Fruit fly (Drosophila melanogaster) whole organism, wandering third instar larva: Measurements from ENCODE around the gene CG13992.

Experiments used
- Abd-B ChIP-seq: fragments of >200 bp; optimal IDR thresholded peaks from 2 replicates; lab custom pipeline; 2017; ENCODE audit warnings: missing biosample characterization, missing genetic modification characterization
- CG32264 ChIP-seq: fragments of 200-800 bp; sonication (Bioruptor generic); optimal IDR thresholded peaks from 2 replicates; lab custom pipeline; 2016; ENCODE audit warnings: missing biosample characterization, missing genetic modification characterization
- CG9705 ChIP-seq: fragments of 200-800 bp; sonication (Bioruptor generic); optimal IDR thresholded peaks from 2 replicates; lab custom pipeline; 2018; ENCODE audit warnings: missing biosample characterization, mild to moderate bottlenecking, missing genetic modification characterization
- CrebA ChIP-seq: fragments of 200-800 bp; sonication (Bioruptor generic); optimal IDR thresholded peaks from 2 replicates; lab custom pipeline; 2016; ENCODE audit warnings: missing biosample characterization, mild to moderate bottlenecking, missing genetic modification characterization, borderline replicate concordance
- Dfd ChIP-seq: fragments of >200 bp; optimal IDR thresholded peaks from 2 replicates; lab custom pipeline; 2017; ENCODE audit warnings: missing biosample characterization, missing genetic modification characterization
- Dif ChIP-seq: fragments of 200-275, 200-300 bp; sonication (Bioruptor generic); optimal IDR thresholded peaks from 2 replicates; lab custom pipeline; 2018; ENCODE audit warnings: missing biosample characterization, missing genetic modification characterization; ENCODE audit not compliant: partially characterized antibody
- GATAd ChIP-seq: sonication (Bioruptor generic); optimal IDR thresholded peaks from 2 replicates; lab custom pipeline; 2016; ENCODE audit warnings: missing biosample characterization, missing genetic modification characterization
- HLH106 ChIP-seq: fragments of 200-800 bp; optimal IDR thresholded peaks from 3 replicates; lab custom pipeline; 2019; ENCODE audit warnings: missing biosample characterization, mild to moderate bottlenecking, missing genetic modification characterization, moderate library complexity
- Hnf4 ChIP-seq: fragments of 200-800 bp; sonication (Bioruptor generic); optimal IDR thresholded peaks from 2 replicates; lab custom pipeline; 2016; ENCODE audit warnings: missing biosample characterization, mild to moderate bottlenecking, missing genetic modification characterization
- Hr78 ChIP-seq: fragments of >200 bp; optimal IDR thresholded peaks from 2 replicates; lab custom pipeline; 2017; ENCODE audit warnings: missing biosample characterization, missing genetic modification characterization
- Hr83 ChIP-seq: fragments of 200-300 bp; sonication (Bioruptor generic); optimal IDR thresholded peaks from 2 replicates; lab custom pipeline; 2016; ENCODE audit warnings: missing biosample characterization, mild to moderate bottlenecking, missing genetic modification characterization, moderate library complexity; ENCODE audit not compliant: poor library complexity, severe bottlenecking
- Jra ChIP-seq: sonication (Bioruptor generic); optimal IDR thresholded peaks from 2 replicates; lab custom pipeline; 2016; ENCODE audit warnings: missing biosample characterization, missing genetic modification characterization
- Mio ChIP-seq: sonication (Bioruptor generic); optimal IDR thresholded peaks from 2 replicates; lab custom pipeline; 2016; ENCODE audit warnings: missing biosample characterization, missing genetic modification characterization
- Myc ChIP-seq: fragments of >200 bp; optimal IDR thresholded peaks from 2 replicates; lab custom pipeline; 2017
- N ChIP-seq: fragments of >200 bp; optimal IDR thresholded peaks from 2 replicates; lab custom pipeline; 2018; ENCODE audit warnings: missing biosample characterization, missing external identifiers, missing genetic modification characterization
- OdsH ChIP-seq: fragments of 200-800 bp; sonication (Bioruptor generic); optimal IDR thresholded peaks from 2 replicates; lab custom pipeline; 2016; ENCODE audit warnings: missing biosample characterization, mild to moderate bottlenecking, missing genetic modification characterization
- Rel ChIP-seq, 2 experiments: fragments of 200-800 bp; sonication (Bioruptor generic) in 1 of 2; optimal IDR thresholded peaks; 2 replicates in 1 of 2; 3 replicates in 1 of 2; lab custom pipeline; 2016 to 2019; ENCODE audit warnings: mild to moderate bottlenecking in 2 of 2, missing biosample characterization in 2 of 2, missing genetic modification characterization in 2 of 2, moderate library complexity in 1 of 2
- Sp1 ChIP-seq: fragments of 200-800 bp; sonication (Bioruptor generic); optimal IDR thresholded peaks from 3 replicates; lab custom pipeline; 2019; ENCODE audit warnings: missing biosample characterization, mild to moderate bottlenecking, missing genetic modification characterization, moderate library complexity
- Vsx2 ChIP-seq: fragments of 200-300, 225-300 bp; sonication (Bioruptor generic); optimal IDR thresholded peaks from 2 replicates; lab custom pipeline; 2018; ENCODE audit warnings: missing biosample characterization, missing genetic modification characterization; ENCODE audit not compliant: partially characterized antibody
- br ChIP-seq: fragments of 200-800 bp; sonication (Bioruptor generic); optimal IDR thresholded peaks from 2 replicates; lab custom pipeline; 2016; ENCODE audit warnings: missing biosample characterization, missing genetic modification characterization
- brk ChIP-seq: fragments of 200-800 bp; sonication (Bioruptor generic); optimal IDR thresholded peaks from 2 replicates; lab custom pipeline; 2016; ENCODE audit warnings: missing biosample characterization, mild to moderate bottlenecking, missing genetic modification characterization
- dl ChIP-seq, 2 experiments: fragments of 175-275, 200-275 bp in 1 of 2; fragments of 200-275 bp in 1 of 2; sonication (Bioruptor generic); optimal IDR thresholded peaks; lab custom pipeline; 2018; ENCODE audit warnings: mild to moderate bottlenecking in 2 of 2, missing biosample characterization in 2 of 2, missing genetic modification characterization in 2 of 2, moderate library complexity in 2 of 2; ENCODE audit not compliant: partially characterized antibody in 2 of 2, insufficient read depth in 1 of 2
- dmrt93B ChIP-seq: fragments of 200-800 bp; sonication (Bioruptor generic); optimal IDR thresholded peaks from 2 replicates; lab custom pipeline; 2018; ENCODE audit warnings: missing biosample characterization, mild to moderate bottlenecking, missing genetic modification characterization
- dsf ChIP-seq: sonication (Bioruptor generic); optimal IDR thresholded peaks from 2 replicates; lab custom pipeline; 2016; ENCODE audit warnings: missing biosample characterization, missing genetic modification characterization, borderline replicate concordance
- ey ChIP-seq: fragments of 200-800 bp; sonication (Bioruptor generic); optimal IDR thresholded peaks from 2 replicates; lab custom pipeline; 2016; ENCODE audit warnings: missing biosample characterization, missing genetic modification characterization
- foxo ChIP-seq, 2 experiments: fragments of 200-800 bp; sonication (Bioruptor generic); optimal IDR thresholded peaks; 2 replicates in 1 of 2; 3 replicates in 1 of 2; lab custom pipeline; 2016 to 2017; ENCODE audit warnings: missing biosample characterization in 2 of 2, missing genetic modification characterization in 2 of 2
- fru ChIP-seq: fragments of 200-800 bp; sonication (Bioruptor generic); optimal IDR thresholded peaks from 3 replicates; lab custom pipeline; 2016; ENCODE audit warnings: missing biosample characterization, mild to moderate bottlenecking, missing genetic modification characterization
- h ChIP-seq: fragments of 200-800 bp; sonication (Bioruptor generic); optimal IDR thresholded peaks from 3 replicates; lab custom pipeline; 2016; ENCODE audit warnings: missing biosample characterization, mild to moderate bottlenecking, missing genetic modification characterization
- jim ChIP-seq: fragments of 175-275, 200-325 bp; sonication (Bioruptor generic); optimal IDR thresholded peaks from 2 replicates; lab custom pipeline; 2016; ENCODE audit warnings: missing biosample characterization, mild to moderate bottlenecking, missing genetic modification characterization
- lola ChIP-seq: fragments of >200 bp; optimal IDR thresholded peaks from 2 replicates; lab custom pipeline; 2017; ENCODE audit warnings: missing biosample characterization, missing genetic modification characterization
- pan ChIP-seq: fragments of >200 bp; optimal IDR thresholded peaks from 2 replicates; lab custom pipeline; 2017
- psq ChIP-seq: fragments of 200-800 bp; sonication (Bioruptor generic); optimal IDR thresholded peaks from 3 replicates; lab custom pipeline; 2017; ENCODE audit warnings: missing biosample characterization, mild to moderate bottlenecking, missing genetic modification characterization, moderate library complexity
- rgr ChIP-seq: fragments of 200-800 bp; sonication (Bioruptor generic); optimal IDR thresholded peaks from 3 replicates; lab custom pipeline; 2016; ENCODE audit warnings: missing biosample characterization, mild to moderate bottlenecking, missing genetic modification characterization
- sage ChIP-seq: fragments of 200-800 bp; sonication (Bioruptor generic); optimal IDR thresholded peaks from 2 replicates; lab custom pipeline; 2016; ENCODE audit warnings: missing biosample characterization, mild to moderate bottlenecking, missing genetic modification characterization
- sv ChIP-seq: fragments of 200-800 bp; sonication (Bioruptor generic); optimal IDR thresholded peaks from 3 replicates; lab custom pipeline; 2016; ENCODE audit warnings: missing biosample characterization, missing genetic modification characterization
- tai ChIP-seq: sonication (Bioruptor generic); optimal IDR thresholded peaks from 2 replicates; lab custom pipeline; 2016; ENCODE audit warnings: missing biosample characterization, missing genetic modification characterization
- usp ChIP-seq: fragments of >200 bp; optimal IDR thresholded peaks from 2 replicates; lab custom pipeline; 2017; ENCODE audit warnings: missing biosample characterization, missing genetic modification characterization
- woc ChIP-seq: sonication (Bioruptor generic); optimal IDR thresholded peaks from 2 replicates; lab custom pipeline; 2016; ENCODE audit warnings: missing biosample characterization, mild to moderate bottlenecking, missing genetic modification characterization

Gene CG13992

DNA sequence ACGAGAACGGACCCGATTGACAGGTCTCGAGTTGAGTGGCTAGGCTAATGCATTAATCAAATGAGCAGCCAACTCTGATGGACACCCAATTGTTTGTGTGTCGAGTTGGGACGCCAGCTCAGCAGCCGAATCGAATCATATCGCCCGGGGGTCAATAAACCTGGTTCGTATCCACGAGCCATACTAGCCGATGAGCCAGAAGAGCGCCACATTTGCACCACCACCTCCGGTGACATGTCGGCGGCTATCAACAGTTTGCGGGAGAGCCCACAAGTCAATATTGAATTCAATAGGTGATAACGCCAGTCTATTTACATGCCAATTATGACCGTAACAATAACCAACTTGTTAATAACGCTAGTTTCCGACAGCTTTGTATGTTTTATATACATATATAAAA lies 6.6 kb upstream of the CG13992 start:
- TF ChIP-seq CG32264 (GFP tag; lab: Kevin White, UChicago) (no peak), CG9705 (GFP tag; lab: Kevin White, UChicago) (no peak), brk (GFP tag; lab: Kevin White, UChicago) (peak; percentile 20), OdsH (peak; percentile 23), Rel (GFP tag; optimal IDR thresholded peaks at IDR 0.05; lab: Kevin White, UChicago) (no peak), Rel (tag; optimal IDR thresholded peaks at IDR 0.05; lab: Kevin White, UChicago) (peak; percentile 80)

DNA sequence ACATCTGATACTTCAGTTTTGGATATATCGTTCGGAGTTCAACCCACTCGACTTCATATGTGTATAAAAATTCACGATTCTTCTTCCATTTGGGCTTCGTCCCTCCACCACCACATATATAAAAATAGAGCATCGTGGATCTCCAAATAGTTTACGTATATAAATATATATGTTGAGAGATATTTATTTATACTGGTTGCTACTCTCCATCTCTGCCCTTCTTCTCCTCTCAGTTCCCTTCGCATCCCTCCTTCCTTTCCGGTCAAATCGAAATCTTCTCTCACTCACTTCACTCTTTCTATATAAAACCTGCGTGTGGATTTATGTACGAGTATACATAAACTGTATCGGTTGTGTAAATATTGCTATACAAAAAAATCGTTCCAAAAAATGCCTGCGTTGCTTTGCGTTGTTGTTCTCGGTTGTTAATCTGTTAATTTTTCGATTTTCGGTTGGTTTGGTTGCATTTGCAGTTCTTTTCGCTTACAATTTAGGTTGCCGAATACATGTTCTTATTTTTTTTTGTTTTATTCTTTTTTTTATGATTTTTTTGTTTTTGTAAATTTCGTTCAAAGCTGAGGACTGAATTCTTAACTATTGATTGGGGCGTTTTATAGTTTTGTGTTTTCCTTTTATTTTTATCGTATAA lies 5.2 kb upstream of the CG13992 start:
- TF ChIP-seq pan (no peak), Rel (GFP tag; optimal IDR thresholded peaks at IDR 0.05; lab: Kevin White, UChicago) (no peak), Rel (tag; optimal IDR thresholded peaks at IDR 0.05; lab: Kevin White, UChicago) (no peak), brk (GFP tag; lab: Kevin White, UChicago) (no peak), OdsH (no peak), Mio (GFP tag; lab: Kevin White, UChicago) (no peak), br (GFP tag; lab: Kevin White, UChicago) (no peak)
- TF ChIP-seq, all 38 proteins: peak for 0

DNA sequence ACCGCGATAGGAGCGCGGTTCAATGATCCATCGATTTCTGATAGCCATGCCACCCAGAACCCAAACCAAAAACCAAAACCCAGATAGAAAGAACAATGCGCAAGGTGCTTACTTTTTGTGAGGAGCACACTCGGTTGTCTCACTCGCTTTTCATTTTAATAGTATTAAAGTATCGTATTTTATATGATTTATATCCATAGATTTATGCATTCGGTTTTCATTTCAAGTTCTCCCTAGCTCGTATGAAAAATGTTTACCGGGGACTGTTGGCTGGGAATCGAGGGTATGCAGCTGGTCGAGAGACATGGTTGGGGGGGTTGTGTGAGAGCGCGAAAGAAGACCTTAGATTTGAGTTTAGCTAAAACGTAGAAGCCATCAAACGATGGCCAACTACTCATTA lies 4.5 kb upstream of the CG13992 start:
- TF ChIP-seq Rel (GFP tag; optimal IDR thresholded peaks at IDR 0.05; lab: Kevin White, UChicago) (no peak), Rel (tag; optimal IDR thresholded peaks at IDR 0.05; lab: Kevin White, UChicago) (no peak), Dif (GFP tag; lab: Kevin White, UChicago) (no peak), HLH106 (tag; lab: Kevin White, UChicago) (peak; percentile 60), Mio (GFP tag; lab: Kevin White, UChicago) (no peak), usp (no peak), Sp1 (GFP tag; lab: Kevin White, UChicago) (peak; percentile 59), Hr83 (GFP tag; lab: Kevin White, UChicago) (no peak), sv (GFP tag; lab: Kevin White, UChicago) (peak; percentile 9), jim (GFP tag; lab: Kevin White, UChicago) (no peak), CG9705 (GFP tag; lab: Kevin White, UChicago) (no peak), Abd-B (no peak), rgr (peak; percentile 68), Hnf4 (GFP tag; lab: Kevin White, UChicago) (peak; percentile 60), sage (GFP tag; lab: Kevin White, UChicago) (no peak), CG32264 (GFP tag; lab: Kevin White, UChicago) (peak; percentile 46), Dfd (no peak), N (GFP tag; lab: Kevin White, UChicago) (no peak), Myc (lab: Kevin White, UChicago) (no peak), dsf (GFP tag; lab: Kevin White, UChicago) (peak; percentile 31), woc (GFP tag; lab: Kevin White, UChicago) (peak; percentile 62), GATAd (GFP tag; lab: Kevin White, UChicago) (no peak), Jra (peak; percentile 39), psq (GFP tag; lab: Kevin White, UChicago) (peak; percentile 58), OdsH (peak; percentile 65), foxo (GFP tag; optimal IDR thresholded peaks at IDR 0.05; lab: Kevin White, UChicago) (no peak), fru (GFP tag; lab: Kevin White, UChicago) (peak; percentile 61), br (GFP tag; lab: Kevin White, UChicago) (peak; percentile 73), tai (GFP tag; lab: Kevin White, UChicago) (no peak), Vsx2 (GFP tag; lab: Kevin White, UChicago) (no peak), CrebA (GFP tag; lab: Kevin White, UChicago) (peak; percentile 54), brk (GFP tag; lab: Kevin White, UChicago) (no peak), dmrt93B (GFP tag; lab: Kevin White, UChicago) (peak; percentile 17), ey (peak; percentile 67), Hr78 (no peak), h (GFP tag; lab: Kevin White, UChicago) (peak; percentile 80), dl (GFP tag; optimal IDR thresholded peaks at IDR 0.05; lab: Kevin White, UChicago; ENCODE audit: insufficient read depth in 1 of 2, partially characterized antibody in 2 of 2) (no peak), lola (no peak), pan (no peak)
